Worm (Caenorhabditis elegans) whole organism, L1 larva: ENCODE results near the gene pgm-3.

ENCODE experiments used
- C04F5.9 ChIP-seq: sonication (generic microtip); optimal IDR thresholded peaks from 2 replicates; lab custom pipeline; 2016; ENCODE audit warnings: missing genetic modification characterization, missing compliant biosample characterization
- C34B4.2 ChIP-seq: sonication (generic microtip); optimal IDR thresholded peaks from 2 replicates; lab custom pipeline; 2017; ENCODE audit warnings: mild to moderate bottlenecking, missing genetic modification characterization, missing compliant biosample characterization
- F16B12.6 ChIP-seq: fragments of 150-350 bp; optimal IDR thresholded peaks from 2 replicates; lab custom pipeline; 2014; ENCODE audit warnings: missing biosample characterization, missing genetic modification characterization
- Y116A8C.19 ChIP-seq: sonication (generic microtip); optimal IDR thresholded peaks from 2 replicates; lab custom pipeline; 2016; ENCODE audit warnings: missing compliant biosample characterization, missing genetic modification characterization, borderline replicate concordance
- aha-1 ChIP-seq: fragments of 150-350 bp; optimal IDR thresholded peaks from 2 replicates; lab custom pipeline; 2014; ENCODE audit warnings: missing biosample characterization, missing genetic modification characterization
- ama-1 ChIP-seq: fragments of 150-350 bp; optimal IDR thresholded peaks from 2 replicates; lab custom pipeline; 2014
- blmp-1 ChIP-seq: fragments of 150-350 bp; optimal IDR thresholded peaks from 2 replicates; lab custom pipeline; 2014; ENCODE audit warnings: missing biosample characterization, missing genetic modification characterization
- ceh-8 ChIP-seq: fragments of 200-800 bp; sonication (Bioruptor generic); optimal IDR thresholded peaks from 2 replicates; lab custom pipeline; 2018; ENCODE audit warnings: mild to moderate bottlenecking, missing genetic modification characterization, moderate library complexity, missing compliant biosample characterization
- ceh-82 ChIP-seq, 3 experiments: fragments of 150-350 bp in 1 of 3; sonication (generic microtip) in 2 of 3; optimal IDR thresholded peaks; 2 replicates each; lab custom pipeline; 2014 to 2017; ENCODE audit warnings: missing biosample characterization in 3 of 3, missing genetic modification characterization in 3 of 3
- ces-1 ChIP-seq: fragments of 150-350 bp; optimal IDR thresholded peaks from 2 replicates; lab custom pipeline; 2014; ENCODE audit warnings: missing biosample characterization, missing genetic modification reagents, missing genetic modification characterization
- dsc-1 ChIP-seq: sonication (generic microtip); optimal IDR thresholded peaks from 2 replicates; lab custom pipeline; 2016; ENCODE audit warnings: mild to moderate bottlenecking, missing genetic modification characterization, missing compliant biosample characterization
- efl-1 ChIP-seq, 4 experiments: fragments of 150-350 bp; optimal IDR thresholded peaks in 3 of 4; peaks in 1 of 4; 1 replicate in 1 of 4; 2 replicates in 3 of 4; lab custom pipeline; 2014; ENCODE audit warnings: missing biosample characterization in 2 of 4, missing genetic modification characterization in 2 of 4, missing genetic modification reagents in 2 of 4
- elt-2 ChIP-seq: sonication (generic microtip); optimal IDR thresholded peaks from 2 replicates; lab custom pipeline; 2016; ENCODE audit warnings: missing genetic modification characterization, mild to moderate bottlenecking, inconsistent platforms, missing compliant biosample characterization, missing genetic modification reagents
- elt-3 ChIP-seq, 6 experiments: fragments of 150-350 bp in 1 of 6; sonication (generic microtip); optimal IDR thresholded peaks; 2 replicates each; lab custom pipeline; 2017 to 2018; ENCODE audit warnings: missing biosample characterization in 6 of 6, missing genetic modification characterization in 6 of 6, inconsistent platforms in 1 of 6
- fos-1 ChIP-seq: fragments of 150-350 bp; optimal IDR thresholded peaks from 2 replicates; lab custom pipeline; 2014; ENCODE audit warnings: missing biosample characterization, missing genetic modification characterization
- grh-1 ChIP-seq: fragments of 200-800 bp; sonication (Bioruptor generic); IDR thresholded peaks from 2 replicates; pipeline ENCODE4 v1.3.6; 2022; ENCODE audit warnings: missing genetic modification reagents, missing genetic modification characterization, missing compliant biosample characterization
- hpl-2 ChIP-seq: fragments of 150-350 bp; optimal IDR thresholded peaks from 2 replicates; lab custom pipeline; 2014; ENCODE audit warnings: missing biosample characterization, missing genetic modification reagents, missing genetic modification characterization
- irx-1 ChIP-seq: sonication (generic microtip); optimal IDR thresholded peaks from 2 replicates; lab custom pipeline; 2016; ENCODE audit warnings: missing genetic modification characterization, missing compliant biosample characterization
- isw-1 ChIP-seq: fragments of 200-800 bp; sonication (Bioruptor generic); IDR thresholded peaks from 2 replicates; pipeline ENCODE4 v1.3.6; 2022; ENCODE audit warnings: missing genetic modification characterization, missing compliant biosample characterization
- lin-13 ChIP-seq: fragments of 150-350 bp; optimal IDR thresholded peaks from 2 replicates; lab custom pipeline; 2014; ENCODE audit warnings: missing biosample characterization, missing genetic modification reagents, missing genetic modification characterization
- lin-14 ChIP-seq: fragments of 200-800 bp; sonication (Bioruptor generic); optimal IDR thresholded peaks from 2 replicates; lab custom pipeline; 2018; ENCODE audit warnings: mild to moderate bottlenecking, missing genetic modification characterization, moderate library complexity, missing compliant biosample characterization
- lin-15B ChIP-seq: fragments of 150-350 bp; sonication (generic microtip); optimal IDR thresholded peaks from 3 replicates; lab custom pipeline; 2014; ENCODE audit warnings: missing biosample characterization, missing genetic modification characterization
- lir-3 ChIP-seq: sonication (generic microtip); optimal IDR thresholded peaks from 2 replicates; lab custom pipeline; 2016; ENCODE audit warnings: mild to moderate bottlenecking, missing genetic modification characterization, moderate library complexity, missing compliant biosample characterization; ENCODE audit not compliant: poor library complexity
- lsy-2 ChIP-seq, 2 experiments: fragments of 150-350 bp; optimal IDR thresholded peaks; 2 replicates each; lab custom pipeline; 2014; ENCODE audit warnings: missing biosample characterization in 2 of 2, missing genetic modification characterization in 2 of 2
- mab-9 ChIP-seq: fragments of 200-800 bp; sonication (Bioruptor generic); IDR thresholded peaks from 2 replicates; pipeline ENCODE4 v1.3.6; 2022; ENCODE audit warnings: missing genetic modification reagents, missing genetic modification characterization, missing compliant biosample characterization
- mdl-1 ChIP-seq, 2 experiments: fragments of 150-350 bp; optimal IDR thresholded peaks; 2 replicates each; lab custom pipeline; 2014 to 2017; ENCODE audit warnings: missing biosample characterization in 2 of 2, missing genetic modification characterization in 2 of 2, inconsistent platforms in 1 of 2
- mep-1 ChIP-seq: fragments of 150-350 bp; optimal IDR thresholded peaks from 2 replicates; lab custom pipeline; 2014; ENCODE audit warnings: missing biosample characterization, missing genetic modification characterization
- nhr-11 ChIP-seq: fragments of 150-350 bp; optimal IDR thresholded peaks from 2 replicates; lab custom pipeline; 2014; ENCODE audit warnings: missing biosample characterization, missing genetic modification characterization
- nhr-20 ChIP-seq: sonication (generic microtip); optimal IDR thresholded peaks from 2 replicates; lab custom pipeline; 2016; ENCODE audit warnings: mild to moderate bottlenecking, missing genetic modification characterization, missing compliant biosample characterization
- nhr-237 ChIP-seq: fragments of 150-350 bp; optimal IDR thresholded peaks from 2 replicates; lab custom pipeline; 2014; ENCODE audit warnings: missing biosample characterization, missing genetic modification characterization
- nhr-47 ChIP-seq: sonication (generic microtip); optimal IDR thresholded peaks from 2 replicates; lab custom pipeline; 2016; ENCODE audit warnings: mild to moderate bottlenecking, missing genetic modification characterization, moderate library complexity, missing compliant biosample characterization
- nhr-71 ChIP-seq: sonication (generic microtip); optimal IDR thresholded peaks from 2 replicates; lab custom pipeline; 2016; ENCODE audit warnings: mild to moderate bottlenecking, missing genetic modification characterization, moderate library complexity, missing compliant biosample characterization
- nhr-76 ChIP-seq: sonication (generic microtip); optimal IDR thresholded peaks from 2 replicates; lab custom pipeline; 2017; ENCODE audit warnings: missing biosample characterization, missing genetic modification characterization
- nhr-77 ChIP-seq: fragments of 150-350 bp; optimal IDR thresholded peaks from 2 replicates; lab custom pipeline; 2014; ENCODE audit warnings: missing biosample characterization, missing genetic modification characterization
- nhr-84 ChIP-seq: sonication (generic microtip); optimal IDR thresholded peaks from 2 replicates; lab custom pipeline; 2017; ENCODE audit warnings: missing biosample characterization, missing genetic modification characterization
- nhr-90 ChIP-seq: sonication (generic microtip); optimal IDR thresholded peaks from 2 replicates; lab custom pipeline; 2016; ENCODE audit warnings: mild to moderate bottlenecking, missing genetic modification characterization, missing compliant biosample characterization; ENCODE audit not compliant: poor library complexity
- pqm-1 ChIP-seq: sonication (generic microtip); optimal IDR thresholded peaks from 3 replicates; lab custom pipeline; 2017; ENCODE audit warnings: missing biosample characterization, missing genetic modification characterization
- rnt-1 ChIP-seq: sonication (generic microtip); optimal IDR thresholded peaks from 2 replicates; lab custom pipeline; 2016; ENCODE audit warnings: mild to moderate bottlenecking, missing genetic modification characterization, moderate library complexity, missing compliant biosample characterization
- skn-1 ChIP-seq: fragments of 150-350 bp; optimal IDR thresholded peaks from 2 replicates; lab custom pipeline; 2014; ENCODE audit warnings: missing biosample characterization, missing genetic modification characterization
- snu-23 ChIP-seq: sonication (generic microtip); optimal IDR thresholded peaks from 2 replicates; lab custom pipeline; 2016; ENCODE audit warnings: missing genetic modification characterization, missing compliant biosample characterization
- sox-4 ChIP-seq: sonication (generic microtip); optimal IDR thresholded peaks from 2 replicates; lab custom pipeline; 2016; ENCODE audit warnings: missing genetic modification characterization, missing compliant biosample characterization
- sptf-1 ChIP-seq: fragments of 150-350 bp; optimal IDR thresholded peaks from 2 replicates; lab custom pipeline; 2014; ENCODE audit warnings: missing biosample characterization, missing genetic modification characterization
- swsn-7 ChIP-seq: sonication (generic microtip); optimal IDR thresholded peaks from 2 replicates; lab custom pipeline; 2016; ENCODE audit warnings: missing genetic modification characterization, missing compliant biosample characterization
- unc-130 ChIP-seq: fragments of 150-350 bp; optimal IDR thresholded peaks from 2 replicates; lab custom pipeline; 2017; ENCODE audit warnings: missing biosample characterization, missing genetic modification characterization, inconsistent platforms
- unc-30 ChIP-seq: sonication (generic microtip); optimal IDR thresholded peaks from 2 replicates; lab custom pipeline; 2017; ENCODE audit warnings: missing biosample characterization, missing genetic modification characterization
- unc-98 ChIP-seq: fragments of 200-800 bp; sonication (Bioruptor generic); IDR thresholded peaks from 2 replicates; pipeline ENCODE4 v1.3.6; 2022; ENCODE audit warnings: missing genetic modification characterization, missing compliant biosample characterization
- vab-15 ChIP-seq: sonication (generic microtip); optimal IDR thresholded peaks from 2 replicates; lab custom pipeline; 2017; ENCODE audit warnings: missing genotype, mild to moderate bottlenecking, missing genetic modification characterization, missing compliant biosample characterization
- xbp-1 ChIP-seq: sonication (generic microtip); optimal IDR thresholded peaks from 2 replicates; lab custom pipeline; 2016; ENCODE audit warnings: missing genetic modification characterization, missing compliant biosample characterization
- zag-1 ChIP-seq: fragments of 150-350 bp; optimal IDR thresholded peaks from 2 replicates; lab custom pipeline; 2014; ENCODE audit warnings: missing biosample characterization, missing genetic modification characterization
- zip-4 ChIP-seq: fragments of 200-800 bp; sonication (Bioruptor generic); optimal IDR thresholded peaks from 2 replicates; lab custom pipeline; 2018; ENCODE audit warnings: mild to moderate bottlenecking, missing genetic modification characterization, moderate library complexity, missing compliant biosample characterization
- ztf-11 ChIP-seq, 2 experiments: sonication (generic microtip); optimal IDR thresholded peaks; 2 replicates each; lab custom pipeline; 2016 to 2017; ENCODE audit warnings: missing genetic modification characterization in 2 of 2, missing biosample characterization in 1 of 2, missing compliant biosample characterization in 1 of 2
- ztf-4 ChIP-seq: fragments of 150-350 bp; optimal IDR thresholded peaks from 2 replicates; lab custom pipeline; 2014; ENCODE audit warnings: missing biosample characterization, missing genetic modification characterization

Gene pgm-3

ce11 chrIV:8757729-8758128 is 32.2 kb downstream of the pgm-3 start (continued):
- TF ChIP-seq ztf-4 (no peak), ceh-82 (tag; optimal IDR thresholded peaks at IDR 0.05; lab: Kevin White, UChicago) (peak in 1 of 3 experiments; percentile 10), nhr-47 (no peak), mab-9 (GFP tag; lab: Robert Waterston, UW) (no peak), nhr-20 (tag; lab: Kevin White, UChicago) (peak; percentile 24), ama-1 (lab: Kevin White, UChicago) (no peak), aha-1 (tag; lab: Kevin White, UChicago) (no peak), zag-1 (tag; lab: Kevin White, UChicago) (no peak)

- TF ChIP-seq C04F5.9 (tag; lab: Kevin White, UChicago) (no peak), efl-1 (optimal IDR thresholded peaks at IDR 0.05; lab: Kevin White, UChicago) (peak; percentile 38 to 50), efl-1 (GFP tag; optimal IDR thresholded peaks at IDR 0.05 in 1 of 2; lab: Kevin White, UChicago) (peak in 1 of 2 experiments; percentile 13), pqm-1 (no peak), lin-14 (peak; percentile 84), mep-1 (peak; percentile 5), nhr-11 (no peak), nhr-71 (tag; lab: Kevin White, UChicago) (peak; percentile 56), xbp-1 (tag; lab: Kevin White, UChicago) (peak; percentile 4), nhr-90 (no peak), nhr-77 (tag; lab: Kevin White, UChicago) (no peak), zip-4 (GFP tag; lab: Kevin White, UChicago) (no peak), swsn-7 (tag; lab: Kevin White, UChicago) (peak; percentile 42), mdl-1 (tag; optimal IDR thresholded peaks at IDR 0.05; lab: Kevin White, UChicago) (no peak), nhr-237 (tag; lab: Kevin White, UChicago) (no peak), ceh-8 (GFP tag; lab: Kevin White, UChicago) (no peak), skn-1 (tag; lab: Kevin White, UChicago) (peak; percentile 17), snu-23 (peak; percentile 21), fos-1 (tag; lab: Kevin White, UChicago) (no peak), sptf-1 (tag; lab: Kevin White, UChicago) (no peak), aha-1 (tag; lab: Kevin White, UChicago) (no peak), lsy-2 (tag; optimal IDR thresholded peaks at IDR 0.05; lab: Kevin White, UChicago) (peak; percentile 4 to 50), ztf-11 (tag; optimal IDR thresholded peaks at IDR 0.05; lab: Kevin White, UChicago) (no peak), isw-1 (GFP tag; lab: Robert Waterston, UW) (peak; percentile 31; the same call in 1 of the 2 replicates), grh-1 (GFP tag; lab: Robert Waterston, UW) (no peak), unc-30 (tag; lab: Kevin White, UChicago) (no peak), lin-15B (tag; lab: Kevin White, UChicago) (no peak), elt-2 (tag; lab: Kevin White, UChicago) (no peak), lin-13 (no peak), C34B4.2 (tag; lab: Kevin White, UChicago) (no peak), F16B12.6 (tag; lab: Kevin White, UChicago) (no peak), nhr-76 (tag; lab: Kevin White, UChicago) (no peak), blmp-1 (tag; lab: Kevin White, UChicago) (no peak), irx-1 (peak; percentile 43), zag-1 (tag; lab: Kevin White, UChicago) (no peak), nhr-84 (tag; lab: Kevin White, UChicago) (no peak), elt-3 (tag; optimal IDR thresholded peaks at IDR 0.05; lab: Kevin White, UChicago) (no peak), dsc-1 (tag; lab: Kevin White, UChicago) (no peak), rnt-1 (tag; lab: Kevin White, UChicago) (peak; percentile 34), sox-4 (no peak), vab-15 (tag; lab: Kevin White, UChicago) (no peak), ama-1 (lab: Kevin White, UChicago) (no peak), hpl-2 (GFP tag; lab: Kevin White, UChicago) (no peak), ces-1 (GFP tag; lab: Kevin White, UChicago) (no peak), lir-3 (tag; lab: Kevin White, UChicago) (no peak), unc-98 (no peak), Y116A8C.19 (tag; lab: Kevin White, UChicago) (no peak), unc-130 (no peak)
Observed at ce11 chrIV:8758620-8759019, 33.1 kb downstream of the pgm-3 start.
